Fruit fly (Drosophila melanogaster) whole organism, embryonic: Measurements from ENCODE around the gene corolla.

ENCODE experiments used
- Bgb ChIP-seq: fragments of 200-800 bp; sonication (Bioruptor generic); IDR thresholded peaks from 2 replicates; pipeline ENCODE4 v1.3.6; 2022; ENCODE audit warnings: missing biosample characterization, missing genetic modification characterization; ENCODE audit not compliant: partially characterized antibody
- CG10267 ChIP-seq: fragments of 200-800 bp; sonication (Bioruptor generic); optimal IDR thresholded peaks from 2 replicates; lab custom pipeline; 2018; ENCODE audit warnings: missing biosample characterization, mild to moderate bottlenecking, missing genetic modification characterization, moderate library complexity
- CG10979 ChIP-seq: fragments of 200-800 bp; sonication (Bioruptor generic); optimal IDR thresholded peaks from 2 replicates; lab custom pipeline; 2018; ENCODE audit warnings: missing biosample characterization, mild to moderate bottlenecking, missing genetic modification characterization, moderate library complexity
- CG11560 ChIP-seq: fragments of 200-800 bp; sonication (Bioruptor generic); IDR thresholded peaks from 3 replicates; pipeline ENCODE4 v1.3.6; 2022; ENCODE audit warnings: missing biosample characterization, missing genetic modification characterization
- CG12299 ChIP-seq: fragments of 200-800 bp; sonication (Bioruptor generic); optimal IDR thresholded peaks from 2 replicates; lab custom pipeline; 2018; ENCODE audit warnings: missing biosample characterization, mild to moderate bottlenecking, missing genetic modification characterization
- CG12391 ChIP-seq: fragments of 200-800 bp; sonication (Bioruptor generic); optimal IDR thresholded peaks from 3 replicates; lab custom pipeline; 2018; ENCODE audit warnings: missing biosample characterization, mild to moderate bottlenecking, missing genetic modification characterization, moderate library complexity
- CG12659 ChIP-seq: fragments of 200-800 bp; sonication (Bioruptor generic); optimal IDR thresholded peaks from 3 replicates; lab custom pipeline; 2017; ENCODE audit warnings: mild to moderate bottlenecking, missing biosample characterization, missing genetic modification reagents, missing genetic modification characterization
- CG14710 ChIP-seq: fragments of 200-800 bp; sonication (Bioruptor generic); optimal IDR thresholded peaks from 3 replicates; lab custom pipeline; 2019; ENCODE audit warnings: missing biosample characterization, mild to moderate bottlenecking, missing genetic modification characterization, moderate library complexity
- CG15696 ChIP-seq: fragments of 200-800 bp; sonication (Bioruptor generic); optimal IDR thresholded peaks from 2 replicates; lab custom pipeline; 2019; ENCODE audit warnings: missing biosample characterization, mild to moderate bottlenecking, missing genetic modification characterization, moderate library complexity
- CG1647 ChIP-seq: fragments of 200-800 bp; sonication (Bioruptor generic); optimal IDR thresholded peaks from 3 replicates; lab custom pipeline; 2016; ENCODE audit warnings: missing biosample characterization, missing genetic modification characterization
- CG16813 ChIP-seq: fragments of 200-800 bp; sonication (Bioruptor generic); IDR thresholded peaks from 3 replicates; pipeline ENCODE4 v1.3.6; 2022; ENCODE audit warnings: missing biosample characterization, missing genetic modification characterization; ENCODE audit not compliant: partially characterized antibody
- CG18262 ChIP-seq: fragments of 200-800 bp; optimal IDR thresholded peaks from 3 replicates; lab custom pipeline; 2019; ENCODE audit warnings: missing biosample characterization, mild to moderate bottlenecking, missing genetic modification characterization, moderate library complexity
- CG2129 ChIP-seq: fragments of 200-800 bp; sonication (Bioruptor generic); IDR thresholded peaks from 2 replicates; pipeline ENCODE4 v1.3.6; 2022; ENCODE audit warnings: missing biosample characterization, missing genetic modification characterization; ENCODE audit not compliant: partially characterized antibody
- CG30403 ChIP-seq: fragments of 200-800 bp; sonication (Bioruptor generic); optimal IDR thresholded peaks from 3 replicates; lab custom pipeline; 2016; ENCODE audit warnings: missing biosample characterization, missing genetic modification characterization
- CG31365 ChIP-seq: fragments of 200-800 bp; sonication (Bioruptor generic); optimal IDR thresholded peaks from 2 replicates; lab custom pipeline; 2018; ENCODE audit warnings: missing biosample characterization, mild to moderate bottlenecking, missing genetic modification characterization
- CG33557 ChIP-seq: fragments of 200-800 bp; sonication (Bioruptor generic); optimal IDR thresholded peaks from 2 replicates; lab custom pipeline; 2019; ENCODE audit warnings: missing biosample characterization, mild to moderate bottlenecking, missing genetic modification characterization, moderate library complexity
- CG4424 ChIP-seq: fragments of 200-800 bp; sonication (Bioruptor generic); optimal IDR thresholded peaks from 3 replicates; lab custom pipeline; 2016; ENCODE audit warnings: missing biosample characterization, missing genetic modification characterization
- CG4617 ChIP-seq: fragments of 200-800 bp; sonication (Bioruptor generic); optimal IDR thresholded peaks from 3 replicates; lab custom pipeline; 2016; ENCODE audit warnings: missing biosample characterization, missing genetic modification characterization, borderline replicate concordance
- CG6791 ChIP-seq: fragments of 200-800 bp; sonication (Bioruptor generic); IDR thresholded peaks from 3 replicates; pipeline ENCODE4 v1.3.6; 2022; ENCODE audit warnings: missing biosample characterization, missing genetic modification characterization; ENCODE audit not compliant: partially characterized antibody
- CG8281 ChIP-seq: fragments of 200-800 bp; sonication (Bioruptor generic); optimal IDR thresholded peaks from 2 replicates; lab custom pipeline; 2018; ENCODE audit warnings: missing biosample characterization, mild to moderate bottlenecking, missing genetic modification characterization, moderate library complexity
- Dip3 ChIP-seq: fragments of 200-800 bp; sonication (Bioruptor generic); optimal IDR thresholded peaks from 3 replicates; lab custom pipeline; 2016; ENCODE audit warnings: missing biosample characterization, missing genetic modification characterization
- Dll ChIP-seq: fragments of 200-800 bp; sonication (Bioruptor generic); IDR thresholded peaks from 4 replicates; pipeline ENCODE4 v1.3.6; 2022; ENCODE audit warnings: missing biosample characterization, missing genetic modification characterization; ENCODE audit not compliant: partially characterized antibody
- Dp ChIP-seq: fragments of 200-800 bp; sonication (Bioruptor generic); optimal IDR thresholded peaks from 2 replicates; lab custom pipeline; 2018; ENCODE audit warnings: missing biosample characterization, mild to moderate bottlenecking, missing genetic modification characterization, moderate library complexity
- Ets65A ChIP-seq: fragments of 200-800 bp; sonication (Bioruptor generic); peaks from one replicate; lab custom pipeline; 2016; ENCODE audit warnings: missing biosample characterization, missing genetic modification characterization
- Ets97D ChIP-seq: fragments of 200-800 bp; sonication (Bioruptor generic); optimal IDR thresholded peaks from 3 replicates; lab custom pipeline; 2016; ENCODE audit warnings: missing biosample characterization, missing genetic modification characterization
- HLH4C ChIP-seq: fragments of 200-800 bp; sonication (Bioruptor generic); IDR thresholded peaks from 3 replicates; pipeline ENCODE4 v1.3.6; 2022; ENCODE audit warnings: missing biosample characterization, missing genetic modification characterization; ENCODE audit not compliant: partially characterized antibody
- HmgZ ChIP-seq: fragments of 200-800 bp; sonication (Bioruptor generic); optimal IDR thresholded peaks from 2 replicates; lab custom pipeline; 2018; ENCODE audit warnings: missing biosample characterization, mild to moderate bottlenecking, missing genetic modification characterization
- MBD-R2 ChIP-seq: fragments of 200-800 bp; sonication (Bioruptor generic); IDR thresholded peaks from 2 replicates; pipeline ENCODE4 v1.3.6; 2022; ENCODE audit warnings: missing biosample characterization, missing genetic modification characterization
- Max ChIP-seq: fragments of 200-800 bp; sonication (Bioruptor generic); optimal IDR thresholded peaks from 2 replicates; lab custom pipeline; 2016; ENCODE audit warnings: missing biosample characterization, mild to moderate bottlenecking, missing genetic modification characterization
- Med ChIP-seq: fragments of 200-800 bp; sonication (Bioruptor generic); peaks from one replicate; lab custom pipeline; 2016; ENCODE audit warnings: missing biosample characterization, missing genetic modification characterization, mild to moderate bottlenecking, inconsistent platforms, moderate library complexity
- Opbp ChIP-seq: fragments of 200-800 bp; sonication (Bioruptor generic); IDR thresholded peaks from 3 replicates; pipeline ENCODE4 v1.3.6; 2022; ENCODE audit warnings: missing biosample characterization, missing genetic modification characterization; ENCODE audit not compliant: partially characterized antibody
- Sry-δ ChIP-seq: fragments of 200-800 bp; sonication (Bioruptor generic); optimal IDR thresholded peaks from 2 replicates; lab custom pipeline; 2016; ENCODE audit warnings: missing biosample characterization, missing genetic modification characterization
- Xrp1 ChIP-seq: fragments of 200-800 bp; sonication (Bioruptor generic); IDR thresholded peaks from 2 replicates; pipeline ENCODE4 v1.3.6; 2022; ENCODE audit warnings: missing biosample characterization, missing genetic modification characterization
- aop ChIP-seq: fragments of 200-800 bp; sonication (Bioruptor generic); IDR thresholded peaks from 2 replicates; pipeline ENCODE4 v1.3.6; 2022; ENCODE audit warnings: missing biosample characterization, missing genetic modification characterization
- bbx ChIP-seq: fragments of 200-800 bp; sonication (Bioruptor generic); IDR thresholded peaks from 2 replicates; pipeline ENCODE4 v1.3.6; 2022; ENCODE audit warnings: missing biosample characterization, missing genetic modification characterization; ENCODE audit not compliant: partially characterized antibody
- dm ChIP-seq: fragments of 200-800 bp; sonication (Bioruptor generic); optimal IDR thresholded peaks from 3 replicates; lab custom pipeline; 2016; ENCODE audit warnings: missing biosample characterization, missing genetic modification characterization
- dmrt11E ChIP-seq: fragments of 200-800 bp; sonication (Bioruptor generic); optimal IDR thresholded peaks from 3 replicates; lab custom pipeline; 2018; ENCODE audit warnings: missing biosample characterization, mild to moderate bottlenecking, missing genetic modification characterization, moderate library complexity
- gfzf ChIP-seq: fragments of 200-800 bp; sonication (Bioruptor generic); optimal IDR thresholded peaks from 2 replicates; lab custom pipeline; 2016; ENCODE audit warnings: missing biosample characterization, mild to moderate bottlenecking, missing genetic modification characterization, moderate library complexity
- gro ChIP-seq: fragments of 200-800 bp; sonication (Bioruptor generic); optimal IDR thresholded peaks from 2 replicates; lab custom pipeline; 2016; ENCODE audit warnings: missing biosample characterization, missing genetic modification characterization
- hb ChIP-seq: fragments of 200-800 bp; sonication (Bioruptor generic); IDR thresholded peaks from 3 replicates; pipeline ENCODE4 v1.3.6; 2022; ENCODE audit warnings: missing biosample characterization, missing genetic modification characterization; ENCODE audit not compliant: partially characterized antibody
- inv ChIP-seq: fragments of 200-800 bp; sonication (Bioruptor generic); IDR thresholded peaks from 2 replicates; pipeline ENCODE4 v1.3.6; 2022; ENCODE audit warnings: missing biosample characterization, missing genetic modification characterization; ENCODE audit not compliant: partially characterized antibody
- knrl ChIP-seq: fragments of 200-800 bp; sonication (Bioruptor generic); IDR thresholded peaks from 3 replicates; pipeline ENCODE4 v1.3.6; 2022; ENCODE audit warnings: missing biosample characterization, missing genetic modification characterization; ENCODE audit not compliant: partially characterized antibody
- nerfin-2 ChIP-seq: fragments of 200-800 bp; sonication (Bioruptor generic); IDR thresholded peaks from 2 replicates; pipeline ENCODE4 v1.3.6; 2022; ENCODE audit warnings: missing biosample characterization, missing genetic modification characterization; ENCODE audit not compliant: partially characterized antibody
- sens ChIP-seq: fragments of 200-800 bp; sonication (Bioruptor generic); peaks from one replicate; lab custom pipeline; 2016; ENCODE audit warnings: missing biosample characterization, missing genetic modification characterization
- stwl ChIP-seq: fragments of 200-800 bp; sonication (Bioruptor generic); optimal IDR thresholded peaks from 3 replicates; lab custom pipeline; 2018; ENCODE audit warnings: missing biosample characterization, mild to moderate bottlenecking, missing genetic modification characterization, moderate library complexity
- tna ChIP-seq: fragments of 200-800 bp; sonication (Bioruptor generic); IDR thresholded peaks from 2 replicates; pipeline ENCODE4 v1.3.6; 2022; ENCODE audit warnings: missing biosample characterization, missing genetic modification characterization; ENCODE audit not compliant: partially characterized antibody
- vnd ChIP-seq: fragments of 200-800 bp; sonication (Bioruptor generic); IDR thresholded peaks from 3 replicates; pipeline ENCODE4 v1.3.6; 2022; ENCODE audit warnings: missing biosample characterization, missing genetic modification characterization; ENCODE audit not compliant: partially characterized antibody
- zen2 ChIP-seq: fragments of 200-800 bp; sonication (Bioruptor generic); IDR thresholded peaks from 3 replicates; pipeline ENCODE4 v1.3.6; 2022; ENCODE audit warnings: missing biosample characterization, missing genetic modification characterization; ENCODE audit not compliant: partially characterized antibody

Gene corolla

dm6 chrX:17636001-17636400 lies 4.2 kb upstream of the corolla start, which contains the start of the genes CG8289 and CG5800 (continued):
- peak; percentile 79 for TF ChIP-seq Sry-δ (GFP tag; lab: Kevin White, UChicago)
- TF ChIP-seq hb: 0 out of 3 replicates have a peak, but pooled peaks have one; percentile 14
- no peak for TF ChIP-seq tna (GFP tag; lab: Robert Waterston, UW)
- no peak for TF ChIP-seq Ets65A
- peak; percentile 65 for TF ChIP-seq CG12659 (GFP tag; lab: Kevin White, UChicago)
- TF ChIP-seq CG12299 (tag; lab: Kevin White, UChicago): peak; percentile 15
- TF ChIP-seq Bgb: peak; percentile 47
- peak; percentile 49 for TF ChIP-seq Dp
- peak; percentile 80 for TF ChIP-seq Dll (GFP tag; lab: Robert Waterston, UW)
- TF ChIP-seq CG10267 (tag; lab: Kevin White, UChicago): peak; percentile 71
- no peak for TF ChIP-seq Xrp1
- TF ChIP-seq dm (GFP tag; lab: Kevin White, UChicago): peak; percentile 56
- peak; percentile 54 for TF ChIP-seq vnd (GFP tag; lab: Robert Waterston, UW)
- TF ChIP-seq zen2: peak; percentile 16; the same call in 1 of the 3 replicates
- TF ChIP-seq HmgZ (tag; lab: Kevin White, UChicago): peak; percentile 25
- TF ChIP-seq dmrt11E (tag; lab: Kevin White, UChicago): no peak
- peak; percentile 38 for TF ChIP-seq stwl (tag; lab: Kevin White, UChicago)
- peak; percentile 2 for TF ChIP-seq CG4617
- TF ChIP-seq CG8281 (tag; lab: Kevin White, UChicago): no peak
- peak; percentile 45; the same call in 1 of the 2 replicates for TF ChIP-seq CG2129 (GFP tag; lab: Robert Waterston, UW)
- peak; percentile 71 for TF ChIP-seq CG12391
- peak; percentile 64 for TF ChIP-seq MBD-R2
- TF ChIP-seq CG33557 (GFP tag; lab: Kevin White, UChicago): peak; percentile 20
- TF ChIP-seq gro (GFP tag; lab: Kevin White, UChicago): no peak
- TF ChIP-seq nerfin-2 (GFP tag; lab: Robert Waterston, UW): 0 out of 2 replicates have a peak, but pooled peaks have one; percentile 13
- TF ChIP-seq CG11560 (tag; lab: Robert Waterston, UW): peak; percentile 92
- TF ChIP-seq CG1647 (GFP tag; lab: Kevin White, UChicago): no peak
- TF ChIP-seq bbx (GFP tag; lab: Robert Waterston, UW): peak; percentile 69
- TF ChIP-seq CG4424: peak; percentile 2
- TF ChIP-seq CG6791 (GFP tag; lab: Robert Waterston, UW): peak; percentile 49; the same call in 1 of the 3 replicates
- TF ChIP-seq CG31365 (tag; lab: Kevin White, UChicago): no peak
- peak; percentile 42 for TF ChIP-seq CG18262 (tag; lab: Kevin White, UChicago)
- TF ChIP-seq CG10979 (tag; lab: Kevin White, UChicago): peak; percentile 19
- peak; percentile 68 for TF ChIP-seq knrl (GFP tag; lab: Robert Waterston, UW)
- peak; percentile 59 for TF ChIP-seq gfzf (GFP tag; lab: Kevin White, UChicago)
- TF ChIP-seq sens (GFP tag; lab: Kevin White, UChicago): peak; percentile 9
- TF ChIP-seq inv (GFP tag; lab: Robert Waterston, UW): peak; percentile 49
- no peak for TF ChIP-seq aop (GFP tag; lab: Robert Waterston, UW)
- no peak for TF ChIP-seq Dip3
- TF ChIP-seq CG30403 (GFP tag; lab: Kevin White, UChicago): peak; percentile 17
- TF ChIP-seq Opbp (GFP tag; lab: Robert Waterston, UW): 0 out of 3 replicates have a peak, but pooled peaks have one; percentile 45
- TF ChIP-seq CG15696 (tag; lab: Kevin White, UChicago): peak; percentile 20
- peak; percentile 59 for TF ChIP-seq Med (GFP tag; lab: Kevin White, UChicago)
- TF ChIP-seq HLH4C (GFP tag; lab: Robert Waterston, UW): peak; percentile 37; the same call in 1 of the 3 replicates
- peak; percentile 19 for TF ChIP-seq Ets97D
- TF ChIP-seq CG16813: peak; percentile 56
- TF ChIP-seq CG14710 (tag; lab: Kevin White, UChicago): peak; percentile 79
- TF ChIP-seq Max (GFP tag; lab: Kevin White, UChicago): peak; percentile 34
